Fruit fly (Drosophila melanogaster) whole organism, embryonic: ENCODE results near the gene Gale.
A peak's percentile ranks its signal among the peaks of the same experiment; 100 is the strongest.

Experiments
- Atf3 ChIP-seq: fragments of 200-800 bp; sonication (Bioruptor generic); optimal IDR thresholded peaks from 3 replicates; lab custom pipeline; 2016; ENCODE audit warnings: missing biosample characterization, missing genetic modification characterization
- Blimp-1 ChIP-seq: fragments of 200-800 bp; sonication (Bioruptor generic); optimal IDR thresholded peaks from 3 replicates; lab custom pipeline; 2018; ENCODE audit warnings: missing biosample characterization, missing genetic modification characterization, mild to moderate bottlenecking, moderate library complexity, missing genetic modification reagents
- CG10147 ChIP-seq: fragments of 200-800 bp; sonication (Bioruptor generic); optimal IDR thresholded peaks from 2 replicates; lab custom pipeline; 2019; ENCODE audit warnings: missing biosample characterization, mild to moderate bottlenecking, missing genetic modification characterization, moderate library complexity
- CG1024 ChIP-seq: fragments of 200-800 bp; sonication (Bioruptor generic); IDR thresholded peaks from 2 replicates; pipeline ENCODE4 v1.3.6; 2022; ENCODE audit warnings: missing biosample characterization, missing genetic modification characterization
- CG10462 ChIP-seq: fragments of 200-800 bp; sonication (Bioruptor generic); optimal IDR thresholded peaks from 2 replicates; lab custom pipeline; 2016; ENCODE audit warnings: missing biosample characterization, missing genetic modification characterization
- CG14050 ChIP-seq: fragments of 200-800 bp; sonication (Bioruptor generic); IDR thresholded peaks from 3 replicates; pipeline ENCODE4 v1.3.6; 2022; ENCODE audit warnings: missing biosample characterization, missing genetic modification characterization
- CG14860 ChIP-seq: fragments of 200-800 bp; sonication (Bioruptor generic); IDR thresholded peaks from 3 replicates; pipeline ENCODE4 v1.3.6; 2022; ENCODE audit warnings: missing biosample characterization, missing genetic modification characterization; ENCODE audit not compliant: partially characterized antibody
- CG1529 ChIP-seq: fragments of 200-800 bp; sonication (Bioruptor generic); optimal IDR thresholded peaks from 3 replicates; lab custom pipeline; 2018; ENCODE audit warnings: missing biosample characterization, missing genetic modification characterization
- CG18262 ChIP-seq: fragments of 200-800 bp; optimal IDR thresholded peaks from 3 replicates; lab custom pipeline; 2019; ENCODE audit warnings: missing biosample characterization, mild to moderate bottlenecking, missing genetic modification characterization, moderate library complexity
- CG18619 ChIP-seq: fragments of 200-800 bp; sonication (Bioruptor generic); optimal IDR thresholded peaks from 3 replicates; lab custom pipeline; 2017; ENCODE audit warnings: missing biosample characterization, mild to moderate bottlenecking, missing genetic modification characterization
- CG2712 ChIP-seq: fragments of 200-800 bp; optimal IDR thresholded peaks from 3 replicates; lab custom pipeline; 2019; ENCODE audit warnings: missing biosample characterization, mild to moderate bottlenecking, missing genetic modification characterization, moderate library complexity
- CG30403 ChIP-seq: fragments of 200-800 bp; sonication (Bioruptor generic); optimal IDR thresholded peaks from 3 replicates; lab custom pipeline; 2016; ENCODE audit warnings: missing biosample characterization, missing genetic modification characterization
- CG3065 ChIP-seq: fragments of 200-800 bp; sonication (Bioruptor generic); optimal IDR thresholded peaks from 2 replicates; lab custom pipeline; 2016; ENCODE audit warnings: missing biosample characterization, missing genetic modification characterization
- CG31365 ChIP-seq: fragments of 200-800 bp; sonication (Bioruptor generic); optimal IDR thresholded peaks from 2 replicates; lab custom pipeline; 2018; ENCODE audit warnings: missing biosample characterization, mild to moderate bottlenecking, missing genetic modification characterization
- CG34422 ChIP-seq: fragments of 200-800 bp; sonication (Bioruptor generic); IDR thresholded peaks from 3 replicates; pipeline ENCODE4 v1.3.6; 2022; ENCODE audit warnings: missing biosample characterization, missing genetic modification characterization
- CG4707 ChIP-seq: fragments of 200-800 bp; sonication (Bioruptor generic); optimal IDR thresholded peaks from 2 replicates; lab custom pipeline; 2018; ENCODE audit warnings: missing biosample characterization, mild to moderate bottlenecking, missing genetic modification characterization, moderate library complexity
- CG5180 ChIP-seq: fragments of 200-800 bp; sonication (Bioruptor generic); optimal IDR thresholded peaks from 3 replicates; lab custom pipeline; 2017; ENCODE audit warnings: missing biosample characterization, missing genetic modification characterization, mild to moderate bottlenecking, moderate library complexity, missing genetic modification reagents
- CG6813 ChIP-seq: fragments of 200-800 bp; sonication (Bioruptor generic); optimal IDR thresholded peaks from 2 replicates; lab custom pipeline; 2017; ENCODE audit warnings: missing biosample characterization, missing genetic modification characterization, mild to moderate bottlenecking, moderate library complexity, missing genetic modification reagents
- CG8388 ChIP-seq: fragments of 200-800 bp; sonication (Bioruptor generic); optimal IDR thresholded peaks from 2 replicates; lab custom pipeline; 2019; ENCODE audit warnings: missing biosample characterization, mild to moderate bottlenecking, missing genetic modification characterization, moderate library complexity
- CG9727 ChIP-seq: fragments of 200-800 bp; sonication (Bioruptor generic); optimal IDR thresholded peaks from 3 replicates; lab custom pipeline; 2017; ENCODE audit warnings: missing biosample characterization, mild to moderate bottlenecking, missing genetic modification characterization
- CTCF ChIP-seq: fragments of 200-800 bp; sonication (Bioruptor generic); optimal IDR thresholded peaks from 2 replicates; lab custom pipeline; 2017; ENCODE audit warnings: missing biosample characterization, mild to moderate bottlenecking, missing genetic modification characterization, moderate library complexity
- Camta ChIP-seq: fragments of 200-800 bp; sonication (Bioruptor generic); optimal IDR thresholded peaks from 2 replicates; lab custom pipeline; 2016; ENCODE audit warnings: missing biosample characterization, missing genetic modification characterization
- D ChIP-seq, 2 experiments: fragments of 200-800 bp in 1 of 2; fragments of >200 bp in 1 of 2; sonication (Bioruptor generic) in 1 of 2; optimal IDR thresholded peaks; 2 replicates in 1 of 2; 3 replicates in 1 of 2; lab custom pipeline; 2017; ENCODE audit warnings: mild to moderate bottlenecking in 1 of 2, missing biosample characterization in 1 of 2, missing genetic modification characterization in 1 of 2, missing genetic modification reagents in 1 of 2
- Dip2 ChIP-seq: fragments of 200-800 bp; sonication (Bioruptor generic); IDR thresholded peaks from 2 replicates; pipeline ENCODE4 v1.3.6; 2022; ENCODE audit warnings: missing biosample characterization, missing genetic modification characterization
- GATAe ChIP-seq: fragments of 200-800 bp; sonication (Bioruptor generic); conservative IDR thresholded peaks from 2 replicates; pipeline ENCODE4 v1.3.6; 2022; ENCODE audit warnings: missing biosample characterization, missing genetic modification characterization
- HHEX ChIP-seq: fragments of 200-800 bp; sonication (Bioruptor generic); optimal IDR thresholded peaks from 3 replicates; lab custom pipeline; 2017; ENCODE audit warnings: missing biosample characterization, mild to moderate bottlenecking, missing genetic modification characterization, missing genetic modification reagents
- MBD-R2 ChIP-seq: fragments of 200-800 bp; sonication (Bioruptor generic); IDR thresholded peaks from 2 replicates; pipeline ENCODE4 v1.3.6; 2022; ENCODE audit warnings: missing biosample characterization, missing genetic modification characterization
- NC2α ChIP-seq: fragments of 200-800 bp; sonication (Bioruptor generic); optimal IDR thresholded peaks from 2 replicates; lab custom pipeline; 2016; ENCODE audit warnings: missing biosample characterization, missing genetic modification characterization
- Ptx1 ChIP-seq: fragments of 200-800 bp; sonication (Bioruptor generic); IDR thresholded peaks from 2 replicates; pipeline ENCODE4 v1.3.6; 2022; ENCODE audit warnings: missing biosample characterization, missing genetic modification characterization
- Ravus ChIP-seq: fragments of 200-800 bp; sonication (Bioruptor generic); IDR thresholded peaks from 2 replicates; pipeline ENCODE4 v1.3.6; 2022; ENCODE audit warnings: missing biosample characterization, missing genetic modification characterization
- Rfx ChIP-seq: fragments of 200-800 bp; sonication (Bioruptor generic); IDR thresholded peaks from 2 replicates; pipeline ENCODE4 v1.3.6; 2022; ENCODE audit warnings: missing biosample characterization, missing genetic modification characterization
- Rx ChIP-seq: fragments of 200-800 bp; sonication (Bioruptor generic); IDR thresholded peaks from 2 replicates; pipeline ENCODE4 v1.3.6; 2022; ENCODE audit warnings: missing biosample characterization, missing genetic modification characterization
- ab ChIP-seq: fragments of 200-800 bp; sonication (Bioruptor generic); optimal IDR thresholded peaks from 2 replicates; lab custom pipeline; 2016; ENCODE audit warnings: missing biosample characterization, missing genetic modification characterization
- ash1 ChIP-seq: fragments of 200-800 bp; sonication (Bioruptor generic); optimal IDR thresholded peaks from 2 replicates; lab custom pipeline; 2018; ENCODE audit warnings: missing biosample characterization, mild to moderate bottlenecking, missing genetic modification characterization
- az2 ChIP-seq: fragments of 200-800 bp; sonication (Bioruptor generic); optimal IDR thresholded peaks from 3 replicates; lab custom pipeline; 2016; ENCODE audit warnings: missing biosample characterization, missing genetic modification characterization
- crol ChIP-seq: fragments of 200-800 bp; sonication (Bioruptor generic); IDR thresholded peaks from 2 replicates; pipeline ENCODE4 v1.3.6; 2022; ENCODE audit warnings: missing biosample characterization, missing genetic modification characterization
- disco-r ChIP-seq: fragments of 200-800 bp; sonication (Bioruptor generic); optimal IDR thresholded peaks from 2 replicates; lab custom pipeline; 2016; ENCODE audit warnings: missing biosample characterization, missing genetic modification characterization
- emc ChIP-seq: fragments of 200-800 bp; sonication (Bioruptor generic); optimal IDR thresholded peaks from 2 replicates; lab custom pipeline; 2016; ENCODE audit warnings: missing biosample characterization, missing genetic modification characterization
- ewg ChIP-seq: fragments of 200-800 bp; sonication (Bioruptor generic); optimal IDR thresholded peaks from 3 replicates; lab custom pipeline; 2017; ENCODE audit warnings: mild to moderate bottlenecking, missing biosample characterization, missing genetic modification reagents, missing genetic modification characterization
- hth ChIP-seq: fragments of >200 bp; optimal IDR thresholded peaks from 2 replicates; lab custom pipeline; 2017; ENCODE audit warnings: inconsistent platforms
- jing ChIP-seq: fragments of 200-800 bp; sonication (Bioruptor generic); optimal IDR thresholded peaks from 2 replicates; lab custom pipeline; 2018; ENCODE audit warnings: missing biosample characterization, mild to moderate bottlenecking, missing genetic modification characterization
- kah ChIP-seq: fragments of 200-800 bp; sonication (Bioruptor generic); optimal IDR thresholded peaks from 2 replicates; lab custom pipeline; 2018; ENCODE audit warnings: missing biosample characterization, mild to moderate bottlenecking, missing genetic modification characterization
- kay ChIP-seq: fragments of 200-800 bp; sonication (Bioruptor generic); optimal IDR thresholded peaks from 2 replicates; lab custom pipeline; 2016; ENCODE audit warnings: missing biosample characterization, missing genetic modification characterization
- lbe ChIP-seq: fragments of 200-800 bp; sonication (Bioruptor generic); optimal IDR thresholded peaks from 2 replicates; lab custom pipeline; 2016; ENCODE audit warnings: missing biosample characterization, mild to moderate bottlenecking, missing genetic modification characterization
- nau ChIP-seq: fragments of 200-800 bp; sonication (Bioruptor generic); optimal IDR thresholded peaks from 3 replicates; lab custom pipeline; 2017; ENCODE audit warnings: missing biosample characterization, mild to moderate bottlenecking, missing genetic modification characterization, missing genetic modification reagents
- ranshi ChIP-seq: fragments of 200-800 bp; sonication (Bioruptor generic); IDR thresholded peaks from 2 replicates; pipeline ENCODE4 v1.3.6; 2022; ENCODE audit warnings: missing biosample characterization, missing genetic modification characterization
- rib ChIP-seq: fragments of 200-800 bp; sonication (Bioruptor generic); IDR thresholded peaks from 2 replicates; pipeline ENCODE4 v1.3.6; 2022; ENCODE audit warnings: missing biosample characterization, missing genetic modification characterization
- ro ChIP-seq: fragments of 200-800 bp; sonication (Bioruptor generic); IDR thresholded peaks from 2 replicates; pipeline ENCODE4 v1.3.6; 2022; ENCODE audit warnings: missing biosample characterization, missing genetic modification characterization
- tna ChIP-seq: fragments of 200-800 bp; sonication (Bioruptor generic); IDR thresholded peaks from 2 replicates; pipeline ENCODE4 v1.3.6; 2022; ENCODE audit warnings: missing biosample characterization, missing genetic modification characterization; ENCODE audit not compliant: partially characterized antibody
- usp ChIP-seq: fragments of >200 bp; optimal IDR thresholded peaks from 2 replicates; lab custom pipeline; 2017; ENCODE audit warnings: missing biosample characterization, missing genetic modification characterization

The Gale gene

dm6 chr3L:696404-697054 is 48.2 kb downstream of the Gale start (continued):
- TF ChIP-seq CG18262 (tag; lab: Kevin White, UChicago) (peak; percentile 98), Atf3 (peak; percentile 29), GATAe (GFP tag; lab: Robert Waterston, UW) (peak; percentile 82), CG8388 (GFP tag; lab: Kevin White, UChicago) (peak; percentile 95), ro (GFP tag; lab: Robert Waterston, UW) (peak; percentile 84), HHEX (GFP tag; lab: Kevin White, UChicago) (peak; percentile 96), Camta (GFP tag; lab: Kevin White, UChicago) (peak; percentile 44), CG4707 (peak; percentile 89), CTCF (GFP tag; lab: Kevin White, UChicago) (peak; percentile 54), CG5180 (GFP tag; lab: Kevin White, UChicago) (peak; percentile 85), ash1 (GFP tag; lab: Kevin White, UChicago) (peak; percentile 46), CG31365 (tag; lab: Kevin White, UChicago) (peak; percentile 85), crol (GFP tag; lab: Robert Waterston, UW) (peak; percentile 65; the same call in 1 of the 2 replicates), Ravus (peak; percentile 80), CG1024 (GFP tag; lab: Robert Waterston, UW) (peak; percentile 92), CG1529 (GFP tag; lab: Kevin White, UChicago) (peak; percentile 93), CG34422 (GFP tag; lab: Robert Waterston, UW) (peak; percentile 94), D (optimal IDR thresholded peaks at IDR 0.05; lab: Kevin White, UChicago) (no peak), D (GFP tag; optimal IDR thresholded peaks at IDR 0.05; lab: Kevin White, UChicago) (peak; percentile 96), rib (GFP tag; lab: Robert Waterston, UW) (peak; percentile 78), CG6813 (peak; percentile 97), CG30403 (GFP tag; lab: Kevin White, UChicago) (peak; percentile 92), CG14050 (GFP tag; lab: Robert Waterston, UW) (peak; percentile 91), lbe (GFP tag; lab: Kevin White, UChicago) (peak; percentile 87), Rfx (GFP tag; lab: Robert Waterston, UW) (peak; percentile 97), nau (GFP tag; lab: Kevin White, UChicago) (peak; percentile 93), CG18619 (GFP tag; lab: Kevin White, UChicago) (peak; percentile 95), Rx (GFP tag; lab: Robert Waterston, UW) (peak; percentile 93), ewg (GFP tag; lab: Kevin White, UChicago) (peak; percentile 88), disco-r (GFP tag; lab: Kevin White, UChicago) (no peak), hth (lab: Kevin White, UChicago) (no peak), usp (no peak), Ptx1 (GFP tag; lab: Robert Waterston, UW) (peak; percentile 96), emc (GFP tag; lab: Kevin White, UChicago) (no peak), CG14860 (GFP tag; lab: Robert Waterston, UW) (no peak), ab (GFP tag; lab: Kevin White, UChicago) (peak; percentile 18), CG10147 (GFP tag; lab: Kevin White, UChicago) (peak; percentile 94), CG10462 (GFP tag; lab: Kevin White, UChicago) (peak; percentile 83), CG9727 (peak; percentile 98), CG3065 (peak; percentile 81), jing (GFP tag; lab: Kevin White, UChicago) (peak; percentile 90), CG2712 (tag; lab: Kevin White, UChicago) (peak; percentile 98), NC2α (peak; percentile 34), az2 (GFP tag; lab: Kevin White, UChicago) (peak; percentile 93), Blimp-1 (GFP tag; lab: Kevin White, UChicago) (peak; percentile 95), Dip2 (GFP tag; lab: Robert Waterston, UW) (peak; percentile 35; the same call in 1 of the 2 replicates), kay (GFP tag; lab: Kevin White, UChicago) (peak; percentile 89), tna (GFP tag; lab: Robert Waterston, UW) (no peak), kah (peak; percentile 92), MBD-R2 (GFP tag; lab: Robert Waterston, UW) (peak; percentile 83), ranshi (GFP tag; lab: Robert Waterston, UW) (peak; percentile 97)
